Fruit fly (Drosophila melanogaster) whole organism, embryonic: Measurements from ENCODE around the gene dj-1beta.
A peak's percentile ranks its signal among the peaks of the same experiment; 100 is the strongest.

Experiments used
- Abd-B ChIP-seq: fragments of 200-800 bp; sonication (Bioruptor generic); optimal IDR thresholded peaks from 2 replicates; lab custom pipeline; 2018; ENCODE audit warnings: missing biosample characterization, mild to moderate bottlenecking, missing genetic modification characterization, moderate library complexity
- B-H1 ChIP-seq: fragments of 200-800 bp; sonication (Bioruptor generic); IDR thresholded peaks from 3 replicates; pipeline ENCODE4 v1.3.6; 2022; ENCODE audit warnings: missing biosample characterization, missing genetic modification characterization
- CG11696 ChIP-seq: fragments of 200-800 bp; sonication (Bioruptor generic); IDR thresholded peaks from 2 replicates; pipeline ENCODE4 v1.3.6; 2022; ENCODE audit warnings: missing biosample characterization, missing genetic modification characterization
- CG1233 ChIP-seq: fragments of 200-800 bp; sonication (Bioruptor generic); optimal IDR thresholded peaks from 4 replicates; lab custom pipeline; 2018; ENCODE audit warnings: missing biosample characterization, mild to moderate bottlenecking, missing genetic modification characterization
- CG13123 ChIP-seq: fragments of 200-800 bp; sonication (Bioruptor generic); optimal IDR thresholded peaks from 2 replicates; lab custom pipeline; 2016; ENCODE audit warnings: missing biosample characterization, missing genetic modification characterization
- CG13775 ChIP-seq: fragments of 200-800 bp; sonication (Bioruptor generic); optimal IDR thresholded peaks from 3 replicates; lab custom pipeline; 2017; ENCODE audit warnings: missing biosample characterization, mild to moderate bottlenecking, missing genetic modification characterization
- CG1832 ChIP-seq: fragments of 200-800 bp; sonication (Bioruptor generic); optimal IDR thresholded peaks from 2 replicates; lab custom pipeline; 2017; ENCODE audit warnings: missing biosample characterization, mild to moderate bottlenecking, missing genetic modification characterization, inconsistent platforms
- CG2678 ChIP-seq: fragments of 200-800 bp; sonication (Bioruptor generic); optimal IDR thresholded peaks from 3 replicates; lab custom pipeline; 2019; ENCODE audit warnings: missing biosample characterization, mild to moderate bottlenecking, missing genetic modification characterization, moderate library complexity
- CG3065 ChIP-seq: fragments of 200-800 bp; sonication (Bioruptor generic); optimal IDR thresholded peaks from 2 replicates; lab custom pipeline; 2016; ENCODE audit warnings: missing biosample characterization, missing genetic modification characterization
- CG43689 ChIP-seq: fragments of 200-800 bp; sonication (Bioruptor generic); IDR thresholded peaks from 2 replicates; pipeline ENCODE4 v1.3.6; 2022; ENCODE audit warnings: missing biosample characterization, missing genetic modification characterization
- CG4424 ChIP-seq: fragments of 200-800 bp; sonication (Bioruptor generic); optimal IDR thresholded peaks from 3 replicates; lab custom pipeline; 2016; ENCODE audit warnings: missing biosample characterization, missing genetic modification characterization
- CG4707 ChIP-seq: fragments of 200-800 bp; sonication (Bioruptor generic); optimal IDR thresholded peaks from 2 replicates; lab custom pipeline; 2018; ENCODE audit warnings: missing biosample characterization, mild to moderate bottlenecking, missing genetic modification characterization, moderate library complexity
- CG6791 ChIP-seq: fragments of 200-800 bp; sonication (Bioruptor generic); IDR thresholded peaks from 3 replicates; pipeline ENCODE4 v1.3.6; 2022; ENCODE audit warnings: missing biosample characterization, missing genetic modification characterization; ENCODE audit not compliant: partially characterized antibody
- CG7357 ChIP-seq: fragments of 200-800 bp; sonication (Bioruptor generic); IDR thresholded peaks from 3 replicates; pipeline ENCODE4 v1.3.6; 2022; ENCODE audit warnings: missing biosample characterization, missing genetic modification characterization
- CG8359 ChIP-seq: fragments of 200-800 bp; sonication (Bioruptor generic); optimal IDR thresholded peaks from 2 replicates; lab custom pipeline; 2017; ENCODE audit warnings: missing biosample characterization, mild to moderate bottlenecking, missing genetic modification characterization, borderline replicate concordance
- CG9932 ChIP-seq: fragments of 200-800 bp; sonication (Bioruptor generic); IDR thresholded peaks from 2 replicates; pipeline ENCODE4 v1.3.6; 2022; ENCODE audit warnings: missing biosample characterization, missing genetic modification characterization
- CHES-1-like ChIP-seq: fragments of 200-800 bp; sonication (Bioruptor generic); optimal IDR thresholded peaks from 2 replicates; lab custom pipeline; 2016; ENCODE audit warnings: missing biosample characterization, missing genetic modification characterization
- CrebB ChIP-seq: fragments of 200-800 bp; sonication (Bioruptor generic); optimal IDR thresholded peaks from 3 replicates; lab custom pipeline; 2018; ENCODE audit warnings: missing biosample characterization, mild to moderate bottlenecking, missing genetic modification characterization
- Dad ChIP-seq: fragments of 200-800 bp; sonication (Bioruptor generic); optimal IDR thresholded peaks from 3 replicates; lab custom pipeline; 2016; ENCODE audit warnings: missing biosample characterization, missing genetic modification characterization
- Dll ChIP-seq: fragments of 200-800 bp; sonication (Bioruptor generic); IDR thresholded peaks from 4 replicates; pipeline ENCODE4 v1.3.6; 2022; ENCODE audit warnings: missing biosample characterization, missing genetic modification characterization; ENCODE audit not compliant: partially characterized antibody
- E2f1 ChIP-seq: fragments of 200-800 bp; sonication (Bioruptor generic); IDR thresholded peaks from 2 replicates; pipeline ENCODE4 v1.3.6; 2022; ENCODE audit warnings: missing biosample characterization, missing genetic modification characterization
- Ets97D ChIP-seq: fragments of 200-800 bp; sonication (Bioruptor generic); optimal IDR thresholded peaks from 3 replicates; lab custom pipeline; 2016; ENCODE audit warnings: missing biosample characterization, missing genetic modification characterization
- Fer1 ChIP-seq: fragments of 200-800 bp; sonication (Bioruptor generic); optimal IDR thresholded peaks from 2 replicates; lab custom pipeline; 2017; ENCODE audit warnings: missing biosample characterization, mild to moderate bottlenecking, missing genetic modification characterization
- H2.0 ChIP-seq: fragments of 200-800 bp; sonication (Bioruptor generic); IDR thresholded peaks from 2 replicates; pipeline ENCODE4 v1.3.6; 2022; ENCODE audit warnings: missing biosample characterization, missing genetic modification characterization
- HmgZ ChIP-seq: fragments of 200-800 bp; sonication (Bioruptor generic); optimal IDR thresholded peaks from 2 replicates; lab custom pipeline; 2018; ENCODE audit warnings: missing biosample characterization, mild to moderate bottlenecking, missing genetic modification characterization
- Hsf ChIP-seq: fragments of 200-800 bp; sonication (Bioruptor generic); optimal IDR thresholded peaks from 3 replicates; lab custom pipeline; 2016; ENCODE audit warnings: missing biosample characterization, missing genetic modification characterization
- Nf-YC ChIP-seq: fragments of 200-800 bp; optimal IDR thresholded peaks from 3 replicates; lab custom pipeline; 2019; ENCODE audit warnings: missing biosample characterization, mild to moderate bottlenecking, missing genetic modification characterization, moderate library complexity
- Side ChIP-seq: fragments of 200-800 bp; sonication (Bioruptor generic); optimal IDR thresholded peaks from 2 replicates; lab custom pipeline; 2016; ENCODE audit warnings: missing biosample characterization, missing genetic modification characterization
- Sox100B ChIP-seq: fragments of 200-800 bp; sonication (Bioruptor generic); optimal IDR thresholded peaks from 3 replicates; lab custom pipeline; 2018; ENCODE audit warnings: missing biosample characterization, mild to moderate bottlenecking, missing genetic modification characterization
- TFAM ChIP-seq: fragments of 200-800 bp; sonication (Bioruptor generic); optimal IDR thresholded peaks from 2 replicates; lab custom pipeline; 2017; ENCODE audit warnings: missing biosample characterization, missing genetic modification characterization, inconsistent platforms
- crol ChIP-seq: fragments of 200-800 bp; sonication (Bioruptor generic); IDR thresholded peaks from 2 replicates; pipeline ENCODE4 v1.3.6; 2022; ENCODE audit warnings: missing biosample characterization, missing genetic modification characterization
- emc ChIP-seq: fragments of 200-800 bp; sonication (Bioruptor generic); optimal IDR thresholded peaks from 2 replicates; lab custom pipeline; 2016; ENCODE audit warnings: missing biosample characterization, missing genetic modification characterization
- fd64A ChIP-seq: fragments of 200-800 bp; sonication (Bioruptor generic); optimal IDR thresholded peaks from 3 replicates; lab custom pipeline; 2018; ENCODE audit warnings: missing biosample characterization, mild to moderate bottlenecking, missing genetic modification characterization
- gfzf ChIP-seq: fragments of 200-800 bp; sonication (Bioruptor generic); optimal IDR thresholded peaks from 2 replicates; lab custom pipeline; 2016; ENCODE audit warnings: missing biosample characterization, mild to moderate bottlenecking, missing genetic modification characterization, moderate library complexity
- lola ChIP-seq, 3 experiments: fragments of >200 bp in 2 of 3; fragments of 200-800 bp in 1 of 3; sonication (Bioruptor generic) in 1 of 3; optimal IDR thresholded peaks; 2 replicates each; lab custom pipeline; 2017 to 2019; ENCODE audit warnings: missing biosample characterization in 3 of 3, missing genetic modification characterization in 3 of 3, mild to moderate bottlenecking in 1 of 3, moderate library complexity in 1 of 3
- oc ChIP-seq: fragments of 200-800 bp; sonication (Bioruptor generic); optimal IDR thresholded peaks from 2 replicates; lab custom pipeline; 2018; ENCODE audit warnings: missing biosample characterization, mild to moderate bottlenecking, missing genetic modification characterization, moderate library complexity
- phol ChIP-seq: fragments of 200-800 bp; sonication (Bioruptor generic); optimal IDR thresholded peaks from 3 replicates; lab custom pipeline; 2018; ENCODE audit warnings: missing biosample characterization, mild to moderate bottlenecking, missing genetic modification characterization, moderate library complexity
- prd ChIP-seq, 3 experiments: fragments of >200 bp in 2 of 3; fragments of 200-800 bp in 1 of 3; sonication (Bioruptor generic) in 1 of 3; optimal IDR thresholded peaks in 2 of 3; IDR thresholded peaks in 1 of 3; 2 replicates in 2 of 3; 3 replicates in 1 of 3; pipeline versions ENCODE4 v1.3.6 to Lab custom; 2017 to 2022; ENCODE audit warnings: missing biosample characterization in 1 of 3, missing genetic modification characterization in 1 of 3
- pros ChIP-seq: fragments of 200-800 bp; sonication (Bioruptor generic); optimal IDR thresholded peaks from 3 replicates; lab custom pipeline; 2019; ENCODE audit warnings: missing biosample characterization, mild to moderate bottlenecking, missing genetic modification characterization, moderate library complexity
- seq ChIP-seq: fragments of 200-800 bp; sonication (Bioruptor generic); IDR thresholded peaks from 2 replicates; pipeline ENCODE4 v1.3.6; 2022; ENCODE audit warnings: missing biosample characterization, missing genetic modification characterization
- so ChIP-seq: fragments of 200-800 bp; sonication (Bioruptor generic); IDR thresholded peaks from 3 replicates; pipeline ENCODE4 v1.3.6; 2022; ENCODE audit warnings: missing biosample characterization, missing genetic modification characterization
- sug ChIP-seq: fragments of 200-800 bp; optimal IDR thresholded peaks from 2 replicates; lab custom pipeline; 2019; ENCODE audit warnings: missing biosample characterization, mild to moderate bottlenecking, missing genetic modification characterization, moderate library complexity
- tna ChIP-seq: fragments of 200-800 bp; sonication (Bioruptor generic); IDR thresholded peaks from 2 replicates; pipeline ENCODE4 v1.3.6; 2022; ENCODE audit warnings: missing biosample characterization, missing genetic modification characterization; ENCODE audit not compliant: partially characterized antibody
- unc-4 ChIP-seq: fragments of 200-800 bp; sonication (Bioruptor generic); IDR thresholded peaks from 2 replicates; pipeline ENCODE4 v1.3.6; 2022; ENCODE audit warnings: missing biosample characterization, missing genetic modification characterization; ENCODE audit not compliant: partially characterized antibody
- unpg ChIP-seq: fragments of 200-800 bp; sonication (Bioruptor generic); optimal IDR thresholded peaks from 3 replicates; lab custom pipeline; 2018; ENCODE audit warnings: missing biosample characterization, mild to moderate bottlenecking, missing genetic modification characterization, moderate library complexity
- wek ChIP-seq: fragments of 200-800 bp; sonication (Bioruptor generic); optimal IDR thresholded peaks from 3 replicates; lab custom pipeline; 2018; ENCODE audit warnings: missing biosample characterization, mild to moderate bottlenecking, missing genetic modification characterization, moderate library complexity

Gene dj-1beta

DNA sequence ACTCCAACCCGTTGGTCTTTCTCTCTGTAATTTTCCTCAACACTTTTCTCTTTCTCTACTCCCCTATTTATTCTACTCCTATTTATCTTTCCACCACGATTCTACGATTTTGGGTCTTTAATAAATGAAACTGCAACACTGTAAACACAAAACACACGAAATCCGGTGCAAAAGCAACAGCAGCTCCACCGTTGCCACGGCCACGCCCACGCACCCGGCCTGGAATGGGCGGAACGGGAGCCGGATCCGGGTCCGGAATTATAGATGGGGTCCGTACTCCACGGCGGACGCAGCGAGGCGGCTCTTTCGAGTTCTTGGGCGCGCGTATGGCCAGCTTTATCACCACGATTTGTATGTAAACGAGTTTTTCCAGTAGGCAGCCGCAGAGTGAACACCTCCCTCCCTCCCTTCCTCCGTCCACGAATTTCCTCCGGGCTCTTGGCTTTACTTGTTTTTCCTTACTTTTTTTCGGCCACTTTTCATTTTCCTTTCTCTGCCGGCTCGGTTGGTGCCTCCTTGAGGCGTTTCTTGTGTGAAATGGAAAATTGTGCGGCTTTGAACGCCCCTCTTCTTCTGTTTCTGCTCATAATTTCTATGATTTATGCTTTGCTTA, 13.9 kb downstream of the dj-1beta start (continued):
- TF ChIP-seq fd64A (GFP tag; lab: Kevin White, UChicago) (no peak), Abd-B (GFP tag; lab: Kevin White, UChicago) (no peak), Sox100B (no peak), lola (GFP tag; optimal IDR thresholded peaks at IDR 0.05; lab: Kevin White, UChicago) (peak in 1 of 3 experiments; percentile 1), Nf-YC (tag; lab: Kevin White, UChicago) (no peak), Dad (no peak), CG13775 (GFP tag; lab: Kevin White, UChicago) (no peak), TFAM (GFP tag; lab: Kevin White, UChicago) (no peak), CG2678 (tag; lab: Kevin White, UChicago) (peak; percentile 3), sug (tag; lab: Kevin White, UChicago) (no peak), CG43689 (no peak), prd (optimal IDR thresholded peaks at IDR 0.05; lab: Kevin White, UChicago) (no peak), prd (GFP tag; IDR thresholded peaks at IDR 0.05; lab: Robert Waterston, UW) (no peak), CG4424 (GFP tag; lab: Kevin White, UChicago) (no peak), CG11696 (GFP tag; lab: Robert Waterston, UW) (no peak), CG1233 (GFP tag; lab: Kevin White, UChicago) (no peak), CrebB (tag; lab: Kevin White, UChicago) (no peak), CG6791 (no peak), emc (GFP tag; lab: Kevin White, UChicago) (no peak), CG8359 (GFP tag; lab: Kevin White, UChicago) (no peak), H2.0 (GFP tag; lab: Robert Waterston, UW) (no peak), unc-4 (GFP tag; lab: Robert Waterston, UW) (no peak), seq (GFP tag; lab: Robert Waterston, UW) (peak; percentile 25; the same call in 1 of the 2 replicates), wek (GFP tag; lab: Kevin White, UChicago) (no peak), oc (peak; percentile 5), HmgZ (tag; lab: Kevin White, UChicago) (no peak), Hsf (no peak), CHES-1-like (GFP tag; lab: Kevin White, UChicago) (no peak), CG13123 (GFP tag; lab: Kevin White, UChicago) (no peak), Ets97D (GFP tag; lab: Kevin White, UChicago) (no peak), gfzf (GFP tag; lab: Kevin White, UChicago) (no peak), pros (GFP tag; lab: Kevin White, UChicago) (no peak), tna (GFP tag; lab: Robert Waterston, UW) (no peak), CG3065 (GFP tag; lab: Kevin White, UChicago) (peak; percentile 29), CG4707 (no peak), Fer1 (GFP tag; lab: Kevin White, UChicago) (no peak), so (no peak), Dll (GFP tag; lab: Robert Waterston, UW) (no peak), unpg (GFP tag; lab: Kevin White, UChicago) (no peak), CG9932 (GFP tag; lab: Robert Waterston, UW) (0 out of 2 replicates have a peak, but pooled peaks have one; percentile 12), E2f1 (GFP tag; lab: Robert Waterston, UW) (no peak), CG7357 (GFP tag; lab: Robert Waterston, UW) (no peak), crol (peak; percentile 88), CG1832 (GFP tag; lab: Kevin White, UChicago) (no peak), B-H1 (GFP tag; lab: Robert Waterston, UW) (no peak), phol (tag; lab: Kevin White, UChicago) (no peak), Side (GFP tag; lab: Kevin White, UChicago) (no peak)
